Worm (Caenorhabditis elegans): ENCODE results near the gene Y69E1A.5.

DNA sequence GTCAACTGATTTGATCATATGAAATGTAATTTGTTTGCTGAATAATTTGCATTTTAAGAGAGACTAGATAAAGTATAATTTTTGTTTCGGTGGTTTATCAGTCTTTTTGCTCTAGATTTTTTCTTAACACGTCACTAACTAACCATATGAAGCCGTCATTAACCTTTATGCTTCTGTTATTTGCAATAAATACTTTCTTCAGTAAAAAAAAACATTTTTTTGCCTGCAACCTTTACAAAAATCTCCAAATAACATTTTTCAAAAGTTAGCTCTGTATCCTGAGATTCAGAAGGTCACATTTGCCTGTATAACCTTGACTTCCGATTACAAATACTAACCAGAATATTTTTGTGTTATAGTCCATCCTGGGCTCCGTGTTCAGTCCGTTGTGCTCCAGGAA lies 13.3 kb upstream of the Y69E1A.5 start:
- TF ChIP-seq ztf-4 (tag; optimal IDR thresholded peaks at IDR 0.05): no peak
- TF ChIP-seq ztf-11 (tag; optimal IDR thresholded peaks at IDR 0.05): no peak
- TF ChIP-seq alr-1 (tag; optimal IDR thresholded peaks at IDR 0.05): no peak
- TF ChIP-seq mdl-1 (tag; optimal IDR thresholded peaks at IDR 0.05): no peak
- no peak for TF ChIP-seq nhr-6 (tag; optimal IDR thresholded peaks at IDR 0.05)
- no peak for TF ChIP-seq elt-3 (tag; optimal IDR thresholded peaks at IDR 0.05)
- no peak for TF ChIP-seq egl-27 (tag; optimal IDR thresholded peaks at IDR 0.05)
- TF ChIP-seq elt-1 (tag; optimal IDR thresholded peaks at IDR 0.05): no peak
- TF ChIP-seq ceh-16 (tag; optimal IDR thresholded peaks at IDR 0.05): no peak
- no peak for TF ChIP-seq unc-62 (GFP tag; optimal IDR thresholded peaks at IDR 0.05)
- no peak for TF ChIP-seq lsy-2 (tag; optimal IDR thresholded peaks at IDR 0.05)

Measured in whole organism, L2 larva.